Worm (Caenorhabditis elegans) whole organism, late embryonic: ENCODE data around the gene C34D10.5.

Source experiments
- C38D4.7 ChIP-seq: fragments of 200-800 bp; sonication (Bioruptor generic); optimal IDR thresholded peaks from 2 replicates; lab custom pipeline; 2018; ENCODE audit warnings: mild to moderate bottlenecking, missing genetic modification characterization, moderate library complexity, missing compliant biosample characterization
- K02D7.2 ChIP-seq: sonication (generic microtip); optimal IDR thresholded peaks from 2 replicates; lab custom pipeline; 2017; ENCODE audit warnings: mild to moderate bottlenecking, missing genetic modification characterization, missing compliant biosample characterization
- K09A11.1 ChIP-seq: sonication (generic microtip); optimal IDR thresholded peaks from 2 replicates; lab custom pipeline; 2017; ENCODE audit warnings: antibody characterized with exemption, mild to moderate bottlenecking, missing genetic modification characterization, missing compliant biosample characterization; ENCODE audit not compliant: insufficient read depth
- T23F11.4 ChIP-seq: fragments of 200-800 bp; sonication (Bioruptor generic); optimal IDR thresholded peaks from 2 replicates; lab custom pipeline; 2018; ENCODE audit warnings: mild to moderate bottlenecking, missing genetic modification characterization, missing compliant biosample characterization
- Y22D7AL.16 ChIP-seq: sonication (generic microtip); optimal IDR thresholded peaks from 2 replicates; lab custom pipeline; 2016; ENCODE audit warnings: missing genetic modification characterization, missing compliant biosample characterization
- ahr-1 ChIP-seq: sonication (generic microtip); optimal IDR thresholded peaks from 2 replicates; lab custom pipeline; 2016; ENCODE audit warnings: missing genetic modification characterization, missing compliant biosample characterization
- ama-1 ChIP-seq: fragments of 150-350 bp; optimal IDR thresholded peaks from 2 replicates; lab custom pipeline; 2014
- ceh-18 ChIP-seq: sonication (generic microtip); optimal IDR thresholded peaks from 2 replicates; lab custom pipeline; 2016; ENCODE audit warnings: missing genetic modification characterization, missing compliant biosample characterization
- ceh-19 ChIP-seq: fragments of 200-800 bp; sonication (Bioruptor generic); optimal IDR thresholded peaks from 2 replicates; lab custom pipeline; 2018; ENCODE audit warnings: mild to moderate bottlenecking, missing genetic modification characterization, missing compliant biosample characterization
- ceh-24 ChIP-seq: sonication (generic microtip); optimal IDR thresholded peaks from 2 replicates; lab custom pipeline; 2016; ENCODE audit warnings: mild to moderate bottlenecking, missing genetic modification characterization, missing compliant biosample characterization
- ceh-30 ChIP-seq: fragments of 150-350 bp; optimal IDR thresholded peaks from 2 replicates; lab custom pipeline; 2014; ENCODE audit warnings: missing biosample characterization, missing genetic modification characterization
- ceh-31 ChIP-seq: sonication (generic microtip); optimal IDR thresholded peaks from 2 replicates; lab custom pipeline; 2016; ENCODE audit warnings: missing genetic modification characterization, missing compliant biosample characterization
- che-1 ChIP-seq: sonication (generic microtip); optimal IDR thresholded peaks from 2 replicates; lab custom pipeline; 2016; ENCODE audit warnings: mild to moderate bottlenecking, missing genetic modification characterization, missing compliant biosample characterization
- dve-1 ChIP-seq: sonication (generic microtip); optimal IDR thresholded peaks from 2 replicates; lab custom pipeline; 2017; ENCODE audit warnings: antibody characterized with exemption, mild to moderate bottlenecking, missing genetic modification characterization, missing compliant biosample characterization
- eyg-1 ChIP-seq: sonication (generic microtip); optimal IDR thresholded peaks from 2 replicates; lab custom pipeline; 2016; ENCODE audit warnings: missing genotype, missing genetic modification characterization, missing compliant biosample characterization
- fkh-10 ChIP-seq: fragments of 150-350 bp; optimal IDR thresholded peaks from 2 replicates; lab custom pipeline; 2014; ENCODE audit warnings: missing biosample characterization, missing genetic modification reagents, missing genetic modification characterization
- gmeb-2 ChIP-seq: sonication (generic microtip); optimal IDR thresholded peaks from 2 replicates; lab custom pipeline; 2016; ENCODE audit warnings: missing genetic modification characterization, inconsistent platforms, missing compliant biosample characterization
- hlh-15 ChIP-seq: sonication (generic microtip); optimal IDR thresholded peaks from 2 replicates; lab custom pipeline; 2016; ENCODE audit warnings: missing genetic modification characterization, missing compliant biosample characterization
- hlh-30 ChIP-seq: sonication (generic microtip); optimal IDR thresholded peaks from 2 replicates; lab custom pipeline; 2017; ENCODE audit warnings: antibody characterized with exemption, missing genetic modification characterization, missing compliant biosample characterization; ENCODE audit not compliant: insufficient read depth
- lim-6 ChIP-seq: sonication (generic microtip); optimal IDR thresholded peaks from 2 replicates; lab custom pipeline; 2016; ENCODE audit warnings: missing genetic modification characterization, missing compliant biosample characterization
- lin-11 ChIP-seq: fragments of 200-800 bp; sonication (Bioruptor generic); optimal IDR thresholded peaks from 2 replicates; lab custom pipeline; 2018; ENCODE audit warnings: mild to moderate bottlenecking, missing genetic modification characterization, missing compliant biosample characterization
- mec-3 ChIP-seq: sonication (generic microtip); optimal IDR thresholded peaks from 2 replicates; lab custom pipeline; 2016; ENCODE audit warnings: borderline replicate concordance, missing genetic modification characterization, missing compliant biosample characterization
- nhr-11 ChIP-seq: fragments of 150-350 bp; optimal IDR thresholded peaks from 2 replicates; lab custom pipeline; 2014; ENCODE audit warnings: missing biosample characterization, missing genetic modification characterization
- npax-4 ChIP-seq: sonication (generic microtip); optimal IDR thresholded peaks from 2 replicates; lab custom pipeline; 2016; ENCODE audit warnings: missing genetic modification characterization, missing compliant biosample characterization
- odd-2 ChIP-seq: sonication (generic microtip); optimal IDR thresholded peaks from 2 replicates; lab custom pipeline; 2017; ENCODE audit warnings: antibody characterized with exemption, mild to moderate bottlenecking, missing genetic modification characterization, missing compliant biosample characterization
- pag-3 ChIP-seq: sonication (generic microtip); optimal IDR thresholded peaks from 2 replicates; lab custom pipeline; 2016; ENCODE audit warnings: missing compliant biosample characterization, missing genetic modification characterization, borderline replicate concordance
- pha-2 ChIP-seq: sonication (generic microtip); optimal IDR thresholded peaks from 2 replicates; lab custom pipeline; 2017; ENCODE audit warnings: mild to moderate bottlenecking, missing genetic modification characterization, missing compliant biosample characterization
- pha-4 ChIP-seq: fragments of 150-350 bp; optimal IDR thresholded peaks from 2 replicates; lab custom pipeline; 2018; ENCODE audit warnings: missing biosample characterization, missing genetic modification reagents, missing genetic modification characterization
- rnt-1 ChIP-seq: sonication (generic microtip); optimal IDR thresholded peaks from 2 replicates; lab custom pipeline; 2016; ENCODE audit warnings: missing genetic modification characterization, missing compliant biosample characterization
- sox-2 ChIP-seq: fragments of 200-800 bp; sonication (Bioruptor generic); IDR thresholded peaks from 2 replicates; pipeline ENCODE4 v1.3.6; 2022; ENCODE audit warnings: missing genetic modification reagents, missing genetic modification characterization, missing compliant biosample characterization
- syd-9 ChIP-seq: sonication (generic microtip); optimal IDR thresholded peaks from 2 replicates; lab custom pipeline; 2016; ENCODE audit warnings: mild to moderate bottlenecking, missing genetic modification characterization, moderate library complexity, missing compliant biosample characterization
- tbx-7 ChIP-seq: sonication (generic microtip); optimal IDR thresholded peaks from 2 replicates; lab custom pipeline; 2016; ENCODE audit warnings: missing genotype, missing genetic modification characterization, missing compliant biosample characterization
- unc-3 ChIP-seq, 2 experiments: fragments of 200-800 bp in 1 of 2; sonication (Bioruptor generic) in 1 of 2; sonication (generic microtip) in 1 of 2; conservative IDR thresholded peaks in 1 of 2; optimal IDR thresholded peaks in 1 of 2; 2 replicates each; pipeline versions ENCODE4 v1.3.6 to Lab custom; 2016 to 2022; ENCODE audit warnings: missing compliant biosample characterization in 2 of 2, missing genetic modification characterization in 2 of 2, missing genetic modification reagents in 1 of 2
- unc-55 ChIP-seq: sonication (generic microtip); optimal IDR thresholded peaks from 2 replicates; lab custom pipeline; 2017; ENCODE audit warnings: missing biosample characterization, missing genetic modification reagents, missing genetic modification characterization
- zip-5 ChIP-seq: sonication (generic microtip); optimal IDR thresholded peaks from 2 replicates; lab custom pipeline; 2016; ENCODE audit warnings: missing genetic modification characterization, missing compliant biosample characterization

The C34D10.5 gene

DNA sequence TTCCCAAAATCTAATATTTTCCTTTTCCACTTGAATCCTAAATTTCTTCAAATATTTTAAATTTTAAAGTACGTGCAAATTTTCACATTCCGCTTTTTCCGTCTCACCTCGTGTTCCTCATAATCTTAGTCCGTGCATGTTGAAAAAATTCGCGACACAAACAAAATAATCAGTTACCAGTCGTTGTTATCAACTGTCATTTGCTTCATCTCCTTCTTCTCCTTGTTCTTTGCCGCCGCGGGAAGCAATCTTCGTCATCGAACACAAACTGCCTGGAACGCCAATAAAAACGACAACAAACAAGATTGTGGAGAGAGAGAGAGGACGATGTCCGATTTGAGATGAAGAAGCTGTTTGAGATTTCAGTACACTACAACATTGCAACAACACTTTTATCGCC, at the start of gene C34D10.5:
TSS of gene C34D10.5 (plus strand) at position 269 of the 400 bp plus-strand sequence.
- TF ChIP-seq C38D4.7 (GFP tag; lab: Kevin White, UChicago): no peak
- TF ChIP-seq rnt-1 (tag; lab: Kevin White, UChicago): no peak
- no peak for TF ChIP-seq K09A11.1 (tag; lab: Kevin White, UChicago)
- TF ChIP-seq nhr-11 (tag; lab: Kevin White, UChicago): no peak
- TF ChIP-seq pha-2 (tag; lab: Kevin White, UChicago): no peak
- TF ChIP-seq K02D7.2 (tag; lab: Kevin White, UChicago): no peak
- no peak for TF ChIP-seq hlh-15 (tag; lab: Kevin White, UChicago)
- no peak for TF ChIP-seq pha-4 (tag; lab: Kevin White, UChicago)
- TF ChIP-seq dve-1 (tag; lab: Kevin White, UChicago): no peak
- no peak for TF ChIP-seq ahr-1 (tag; lab: Kevin White, UChicago)
- no peak for TF ChIP-seq ama-1 (lab: Kevin White, UChicago)
- no peak for TF ChIP-seq Y22D7AL.16
- no peak for TF ChIP-seq ceh-18
- no peak for TF ChIP-seq unc-3 (GFP tag; conservative IDR thresholded peaks at IDR 0.05; lab: Robert Waterston, UW)
- TF ChIP-seq unc-3 (tag; optimal IDR thresholded peaks at IDR 0.05; lab: Kevin White, UChicago): no peak
- TF ChIP-seq hlh-30 (tag; lab: Kevin White, UChicago): no peak
- TF ChIP-seq eyg-1: no peak
- no peak for TF ChIP-seq tbx-7 (tag; lab: Kevin White, UChicago)

DNA sequence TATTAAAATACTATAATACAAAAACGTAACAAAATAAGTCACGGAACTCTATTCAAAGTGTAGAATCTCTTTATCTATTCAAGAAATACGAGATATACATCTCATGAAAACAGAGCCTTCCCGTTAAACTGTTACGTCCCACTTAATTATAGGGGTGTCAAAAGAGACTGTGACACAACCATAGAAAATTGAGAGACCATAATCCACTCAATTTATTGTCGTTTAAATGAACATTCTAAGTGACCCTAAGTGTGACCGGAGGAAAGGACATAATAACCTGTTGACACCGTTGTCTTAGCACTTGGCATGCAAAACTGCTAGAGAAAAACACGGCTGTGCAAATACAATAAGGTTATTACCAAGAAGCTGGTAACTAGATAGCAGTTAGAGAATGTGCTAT, 49.3 kb upstream of the C34D10.5 start:
- TF ChIP-seq unc-55 (no peak), Y22D7AL.16 (no peak), npax-4 (tag; lab: Kevin White, UChicago) (no peak), T23F11.4 (GFP tag; lab: Kevin White, UChicago) (no peak), ceh-30 (tag; lab: Kevin White, UChicago) (no peak), zip-5 (tag; lab: Kevin White, UChicago) (no peak), ceh-24 (tag; lab: Kevin White, UChicago) (no peak), ceh-18 (no peak), ceh-19 (GFP tag; lab: Kevin White, UChicago) (no peak), odd-2 (tag; lab: Kevin White, UChicago) (no peak), hlh-30 (tag; lab: Kevin White, UChicago) (no peak), pag-3 (tag; lab: Kevin White, UChicago) (no peak)
- TF ChIP-seq, all 69 proteins: peak for 0

- TF ChIP-seq hlh-30 (tag; lab: Kevin White, UChicago) (no peak), syd-9 (no peak), fkh-10 (GFP tag; lab: Kevin White, UChicago) (no peak), ceh-18 (no peak), pha-4 (tag; lab: Kevin White, UChicago) (no peak), sox-2 (GFP tag; lab: Robert Waterston, UW) (no peak), zip-5 (tag; lab: Kevin White, UChicago) (no peak)
- TF ChIP-seq, all 69 proteins: peak for 0
These were observed 42.1 kb upstream of the C34D10.5 start for ce11 chrX:7975741-7976140.

- TF ChIP-seq lin-11: no peak
- TF ChIP-seq K09A11.1 (tag; lab: Kevin White, UChicago): no peak
- no peak for TF ChIP-seq mec-3 (tag; lab: Kevin White, UChicago)
- no peak for TF ChIP-seq gmeb-2 (tag; lab: Kevin White, UChicago)
- TF ChIP-seq ceh-31: no peak
- no peak for TF ChIP-seq lim-6 (tag; lab: Kevin White, UChicago)
- TF ChIP-seq che-1 (tag; lab: Kevin White, UChicago): no peak
- TF ChIP-seq unc-3 (GFP tag; conservative IDR thresholded peaks at IDR 0.05; lab: Robert Waterston, UW): no peak
- no peak for TF ChIP-seq unc-3 (tag; optimal IDR thresholded peaks at IDR 0.05; lab: Kevin White, UChicago)
- TF ChIP-seq tbx-7 (tag; lab: Kevin White, UChicago): no peak
- no peak for TF ChIP-seq npax-4 (tag; lab: Kevin White, UChicago)
- no peak for TF ChIP-seq C38D4.7 (GFP tag; lab: Kevin White, UChicago)
- TF ChIP-seq unc-55: no peak
These were observed 41.4 kb upstream of the C34D10.5 start, which contains the start of gene F45E1.5 for ce11 chrX:7976400-7976799. F45E1.5 (plus strand) TSS chrX:7976700.
